Worm (Caenorhabditis elegans) whole organism, late embryonic: Measurements from ENCODE around the gene hyl-2.

Source experiments
- K09A11.1 ChIP-seq: sonication (generic microtip); optimal IDR thresholded peaks from 2 replicates; lab custom pipeline; 2017; ENCODE audit warnings: antibody characterized with exemption, mild to moderate bottlenecking, missing genetic modification characterization, missing compliant biosample characterization; ENCODE audit not compliant: insufficient read depth
- ama-1 ChIP-seq: fragments of 150-350 bp; optimal IDR thresholded peaks from 2 replicates; lab custom pipeline; 2014
- ceh-34 ChIP-seq: sonication (generic microtip); optimal IDR thresholded peaks from 2 replicates; lab custom pipeline; 2016; ENCODE audit warnings: mild to moderate bottlenecking, missing genetic modification characterization, missing compliant biosample characterization
- hlh-30 ChIP-seq: sonication (generic microtip); optimal IDR thresholded peaks from 2 replicates; lab custom pipeline; 2017; ENCODE audit warnings: antibody characterized with exemption, missing genetic modification characterization, missing compliant biosample characterization; ENCODE audit not compliant: insufficient read depth
- nfya-1 ChIP-seq: sonication (generic microtip); optimal IDR thresholded peaks from 2 replicates; lab custom pipeline; 2017; ENCODE audit warnings: missing genetic modification characterization, mild to moderate bottlenecking, missing compliant biosample characterization, antibody characterized with exemption, moderate library complexity
- pha-2 ChIP-seq: sonication (generic microtip); optimal IDR thresholded peaks from 2 replicates; lab custom pipeline; 2017; ENCODE audit warnings: mild to moderate bottlenecking, missing genetic modification characterization, missing compliant biosample characterization
- sox-2 ChIP-seq: fragments of 200-800 bp; sonication (Bioruptor generic); IDR thresholded peaks from 2 replicates; pipeline ENCODE4 v1.3.6; 2022; ENCODE audit warnings: missing genetic modification reagents, missing genetic modification characterization, missing compliant biosample characterization
- unc-86 ChIP-seq: sonication (generic microtip); optimal IDR thresholded peaks from 2 replicates; lab custom pipeline; 2016; ENCODE audit warnings: missing genetic modification characterization, missing compliant biosample characterization

DNA sequence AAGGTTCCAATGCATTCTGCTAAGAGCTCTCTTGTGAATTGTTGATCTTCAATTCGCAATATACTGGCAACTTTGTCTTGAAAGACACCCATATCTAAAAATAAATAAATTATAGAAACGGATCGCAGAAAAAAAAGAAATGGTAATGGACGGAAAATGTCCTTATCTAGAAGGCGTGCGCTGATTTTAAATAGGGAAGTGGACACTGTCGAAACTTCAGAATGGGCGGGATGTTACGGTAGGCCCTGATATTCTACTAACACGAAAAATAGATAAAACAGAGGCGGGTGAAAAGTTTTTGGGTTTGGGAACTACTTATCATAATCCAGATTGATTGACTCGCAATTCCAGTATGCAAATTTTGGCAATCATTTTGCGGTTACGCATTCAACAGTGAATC, 5.6 kb upstream of the hyl-2 start, which contains the start of gene aqp-8:
- no peak for TF ChIP-seq K09A11.1
- no peak for TF ChIP-seq sox-2 (GFP tag; lab: Robert Waterston, UW)
- TF ChIP-seq unc-86 (tag; lab: Kevin White, UChicago): no peak
- TF ChIP-seq ama-1 (lab: Kevin White, UChicago): no peak
- TF ChIP-seq hlh-30: no peak
- TF ChIP-seq nfya-1: no peak
- no peak for TF ChIP-seq pha-2 (tag; lab: Kevin White, UChicago)
- TF ChIP-seq ceh-34 (tag; lab: Kevin White, UChicago): no peak
